Fruit fly (Drosophila melanogaster): ENCODE data around the gene CG31140.

CG31140 gene

DNA sequence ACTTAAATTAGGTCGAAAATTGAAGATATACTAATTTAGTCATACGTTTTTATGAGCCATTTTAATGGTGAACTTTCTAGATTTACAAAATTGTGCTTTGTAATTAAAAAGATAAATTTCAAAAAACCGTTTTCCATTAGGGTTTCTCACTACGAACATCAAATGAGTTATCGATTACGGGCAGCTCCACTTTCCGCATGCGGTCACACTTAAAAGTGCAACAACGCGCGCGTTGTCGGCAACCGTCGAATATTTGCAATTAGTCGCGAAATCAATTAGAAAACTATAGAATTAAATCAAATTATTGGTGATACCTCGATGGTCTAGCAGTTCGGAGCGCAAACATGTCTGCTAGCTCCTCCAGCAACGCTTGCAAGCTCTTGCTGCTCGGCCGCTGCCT lies 38.8 kb upstream of the CG31140 start, which contains the start of gene Ndc1 (continued):
- TF ChIP-seq Sry-δ (GFP tag; optimal IDR thresholded peaks at IDR 0.05), result peak; percentile 49
- peak; percentile 31 for TF ChIP-seq zen (tag; optimal IDR thresholded peaks at IDR 0.05)
- TF ChIP-seq trem (tag; optimal IDR thresholded peaks at IDR 0.05), result peak; percentile 43
- TF ChIP-seq CG9876 (GFP tag; optimal IDR thresholded peaks at IDR 0.05), result no peak
- peak; percentile 47; the same call in 2 of the 4 replicates for TF ChIP-seq Dll (GFP tag; IDR thresholded peaks at IDR 0.05; ENCODE audit: partially characterized antibody)
- peak; percentile 70 for TF ChIP-seq MBD-R2 (GFP tag; IDR thresholded peaks at IDR 0.05)
- no peak for TF ChIP-seq CG6175 (GFP tag; IDR thresholded peaks at IDR 0.05)
- TF ChIP-seq CG3838 (GFP tag; optimal IDR thresholded peaks at IDR 0.05), result no peak
- TF ChIP-seq Ssrp (tag; optimal IDR thresholded peaks at IDR 0.05), result no peak
- no peak for TF ChIP-seq ttk (GFP tag; IDR thresholded peaks at IDR 0.05)
- TF ChIP-seq CG13287 (GFP tag; IDR thresholded peaks at IDR 0.05; ENCODE audit: partially characterized antibody), result peak; percentile 72
- no peak for TF ChIP-seq CG18599 (GFP tag; optimal IDR thresholded peaks at IDR 0.05)
- TF ChIP-seq bigmax (GFP tag; optimal IDR thresholded peaks at IDR 0.05), result no peak
- no peak for TF ChIP-seq Xbp1 (GFP tag; optimal IDR thresholded peaks at IDR 0.05)
- TF ChIP-seq CG1602 (GFP tag; optimal IDR thresholded peaks at IDR 0.05), result no peak
- peak; percentile 62 for TF ChIP-seq pzg (GFP tag; optimal IDR thresholded peaks at IDR 0.05)
- TF ChIP-seq Jarid2 (GFP tag; optimal IDR thresholded peaks at IDR 0.05), result no peak
- no peak for TF ChIP-seq Doc2 (GFP tag; IDR thresholded peaks at IDR 0.05)
- TF ChIP-seq mld (GFP tag; IDR thresholded peaks at IDR 0.05; ENCODE audit: partially characterized antibody), result no peak
- TF ChIP-seq CG10147 (GFP tag; optimal IDR thresholded peaks at IDR 0.05), result no peak
- TF ChIP-seq fru (optimal IDR thresholded peaks at IDR 0.05), result no peak
- TF ChIP-seq da (GFP tag; optimal IDR thresholded peaks at IDR 0.05), result no peak
- TF ChIP-seq rib (GFP tag; IDR thresholded peaks at IDR 0.05), result no peak
- no peak for TF ChIP-seq peb (GFP tag; IDR thresholded peaks at IDR 0.05)
- no peak for TF ChIP-seq HLH54F (GFP tag; optimal IDR thresholded peaks at IDR 0.05)
- peak; percentile 42 for TF ChIP-seq Sin3A (optimal IDR thresholded peaks at IDR 0.05)
- no peak for TF ChIP-seq CG5245 (GFP tag; optimal IDR thresholded peaks at IDR 0.05)
- peak; percentile 56; the same call in 1 of the 2 replicates for TF ChIP-seq unc-4 (GFP tag; IDR thresholded peaks at IDR 0.05; ENCODE audit: partially characterized antibody)
- TF ChIP-seq CG11695 (GFP tag; IDR thresholded peaks at IDR 0.05), result no peak
- TF ChIP-seq Ets97D (GFP tag; optimal IDR thresholded peaks at IDR 0.05), result peak; percentile 21
- no peak for TF ChIP-seq chm (GFP tag; IDR thresholded peaks at IDR 0.05)
- peak; percentile 24; the same call in 1 of the 3 replicates for TF ChIP-seq CG16813 (GFP tag; IDR thresholded peaks at IDR 0.05; ENCODE audit: partially characterized antibody)
- TF ChIP-seq eve (GFP tag; optimal IDR thresholded peaks at IDR 0.05), result no peak
- TF ChIP-seq gem (tag; optimal IDR thresholded peaks at IDR 0.05), result no peak
- TF ChIP-seq CG18262 (tag; optimal IDR thresholded peaks at IDR 0.05), result no peak
- TF ChIP-seq wek (GFP tag; optimal IDR thresholded peaks at IDR 0.05), result peak; percentile 95
- TF ChIP-seq dmrt99B (tag; optimal IDR thresholded peaks at IDR 0.05), result no peak
- no peak for TF ChIP-seq lola (GFP tag; optimal IDR thresholded peaks at IDR 0.05)
- TF ChIP-seq slp2 (GFP tag; optimal IDR thresholded peaks at IDR 0.05), result no peak
- TF ChIP-seq Dref (GFP tag; IDR thresholded peaks at IDR 0.05), result peak; percentile 71
- peak; percentile 32 for TF ChIP-seq CG14710 (tag; optimal IDR thresholded peaks at IDR 0.05)
- no peak for TF ChIP-seq Neu2 (GFP tag; optimal IDR thresholded peaks at IDR 0.05; ENCODE audit: borderline replicate concordance)
- peak; percentile 44; the same call in 1 of the 2 replicates for TF ChIP-seq Bgb (GFP tag; IDR thresholded peaks at IDR 0.05; ENCODE audit: partially characterized antibody)
- TF ChIP-seq CoRest (tag; optimal IDR thresholded peaks at IDR 0.05), result peak; percentile 23
- TF ChIP-seq sens (GFP tag), result peak; percentile 49
- TF ChIP-seq nau (GFP tag; optimal IDR thresholded peaks at IDR 0.05), result no peak
- TF ChIP-seq gfzf (GFP tag; optimal IDR thresholded peaks at IDR 0.05), result peak; percentile 66
- TF ChIP-seq CG2129 (GFP tag; IDR thresholded peaks at IDR 0.05; ENCODE audit: partially characterized antibody), result no peak
- TF ChIP-seq chinmo (GFP tag; IDR thresholded peaks at IDR 0.05; ENCODE audit: partially characterized antibody), result peak; percentile 72; the same call in 1 of the 4 replicates
- TF ChIP-seq so (GFP tag; IDR thresholded peaks at IDR 0.05), result no peak
- TF ChIP-seq ssp (GFP tag; IDR thresholded peaks at IDR 0.05), result peak; percentile 74

Data from whole organism, embryonic.